Worm (Caenorhabditis elegans) whole organism, late embryonic: ENCODE results near the gene Y43F8C.7.

Source experiments
- C38D4.7 ChIP-seq: fragments of 200-800 bp; sonication (Bioruptor generic); optimal IDR thresholded peaks from 2 replicates; lab custom pipeline; 2018; ENCODE audit warnings: mild to moderate bottlenecking, missing genetic modification characterization, moderate library complexity, missing compliant biosample characterization
- K09A11.1 ChIP-seq: sonication (generic microtip); optimal IDR thresholded peaks from 2 replicates; lab custom pipeline; 2017; ENCODE audit warnings: antibody characterized with exemption, mild to moderate bottlenecking, missing genetic modification characterization, missing compliant biosample characterization; ENCODE audit not compliant: insufficient read depth
- ahr-1 ChIP-seq: sonication (generic microtip); optimal IDR thresholded peaks from 2 replicates; lab custom pipeline; 2016; ENCODE audit warnings: missing genetic modification characterization, missing compliant biosample characterization
- ama-1 ChIP-seq: fragments of 150-350 bp; optimal IDR thresholded peaks from 2 replicates; lab custom pipeline; 2014
- ceh-18 ChIP-seq: sonication (generic microtip); optimal IDR thresholded peaks from 2 replicates; lab custom pipeline; 2016; ENCODE audit warnings: missing genetic modification characterization, missing compliant biosample characterization
- ceh-19 ChIP-seq: fragments of 200-800 bp; sonication (Bioruptor generic); optimal IDR thresholded peaks from 2 replicates; lab custom pipeline; 2018; ENCODE audit warnings: mild to moderate bottlenecking, missing genetic modification characterization, missing compliant biosample characterization
- ceh-24 ChIP-seq: sonication (generic microtip); optimal IDR thresholded peaks from 2 replicates; lab custom pipeline; 2016; ENCODE audit warnings: mild to moderate bottlenecking, missing genetic modification characterization, missing compliant biosample characterization
- ceh-48 ChIP-seq: sonication (generic microtip); optimal IDR thresholded peaks from 2 replicates; lab custom pipeline; 2016; ENCODE audit warnings: missing genetic modification characterization, inconsistent platforms, missing compliant biosample characterization
- ceh-6 ChIP-seq: fragments of 200-800 bp; sonication (Bioruptor generic); optimal IDR thresholded peaks from 2 replicates; lab custom pipeline; 2018; ENCODE audit warnings: mild to moderate bottlenecking, missing genetic modification characterization, missing compliant biosample characterization
- ceh-9 ChIP-seq: sonication (generic microtip); optimal IDR thresholded peaks from 2 replicates; lab custom pipeline; 2016; ENCODE audit warnings: mild to moderate bottlenecking, missing genetic modification characterization, inconsistent platforms, missing compliant biosample characterization
- elt-4 ChIP-seq: sonication (generic microtip); optimal IDR thresholded peaks from 2 replicates; lab custom pipeline; 2016; ENCODE audit warnings: missing genetic modification characterization, missing compliant biosample characterization
- eyg-1 ChIP-seq: sonication (generic microtip); optimal IDR thresholded peaks from 2 replicates; lab custom pipeline; 2016; ENCODE audit warnings: missing genotype, missing genetic modification characterization, missing compliant biosample characterization
- fkh-10 ChIP-seq: fragments of 150-350 bp; optimal IDR thresholded peaks from 2 replicates; lab custom pipeline; 2014; ENCODE audit warnings: missing biosample characterization, missing genetic modification reagents, missing genetic modification characterization
- fkh-6 ChIP-seq: sonication (generic microtip); optimal IDR thresholded peaks from 2 replicates; lab custom pipeline; 2016; ENCODE audit warnings: missing genetic modification characterization, missing compliant biosample characterization
- gmeb-2 ChIP-seq: sonication (generic microtip); optimal IDR thresholded peaks from 2 replicates; lab custom pipeline; 2016; ENCODE audit warnings: missing genetic modification characterization, inconsistent platforms, missing compliant biosample characterization
- hlh-13 ChIP-seq: fragments of 200-800 bp; sonication (Bioruptor generic); optimal IDR thresholded peaks from 2 replicates; lab custom pipeline; 2018; ENCODE audit warnings: mild to moderate bottlenecking, missing genetic modification characterization, missing compliant biosample characterization
- hlh-8 ChIP-seq: sonication (generic microtip); optimal IDR thresholded peaks from 2 replicates; lab custom pipeline; 2016; ENCODE audit warnings: missing genotype, missing genetic modification characterization, missing compliant biosample characterization
- lim-6 ChIP-seq: sonication (generic microtip); optimal IDR thresholded peaks from 2 replicates; lab custom pipeline; 2016; ENCODE audit warnings: missing genetic modification characterization, missing compliant biosample characterization
- mec-3 ChIP-seq: sonication (generic microtip); optimal IDR thresholded peaks from 2 replicates; lab custom pipeline; 2016; ENCODE audit warnings: borderline replicate concordance, missing genetic modification characterization, missing compliant biosample characterization
- nfya-1 ChIP-seq: sonication (generic microtip); optimal IDR thresholded peaks from 2 replicates; lab custom pipeline; 2017; ENCODE audit warnings: missing genetic modification characterization, mild to moderate bottlenecking, missing compliant biosample characterization, antibody characterized with exemption, moderate library complexity
- nhr-11 ChIP-seq: fragments of 150-350 bp; optimal IDR thresholded peaks from 2 replicates; lab custom pipeline; 2014; ENCODE audit warnings: missing biosample characterization, missing genetic modification characterization
- nhr-232 ChIP-seq: sonication (generic microtip); optimal IDR thresholded peaks from 2 replicates; lab custom pipeline; 2016; ENCODE audit warnings: missing genetic modification characterization, missing compliant biosample characterization
- npax-4 ChIP-seq: sonication (generic microtip); optimal IDR thresholded peaks from 2 replicates; lab custom pipeline; 2016; ENCODE audit warnings: missing genetic modification characterization, missing compliant biosample characterization
- odd-2 ChIP-seq: sonication (generic microtip); optimal IDR thresholded peaks from 2 replicates; lab custom pipeline; 2017; ENCODE audit warnings: antibody characterized with exemption, mild to moderate bottlenecking, missing genetic modification characterization, missing compliant biosample characterization
- pag-3 ChIP-seq: sonication (generic microtip); optimal IDR thresholded peaks from 2 replicates; lab custom pipeline; 2016; ENCODE audit warnings: missing compliant biosample characterization, missing genetic modification characterization, borderline replicate concordance
- pat-9 ChIP-seq: fragments of 200-800 bp; sonication (Bioruptor generic); optimal IDR thresholded peaks from 2 replicates; lab custom pipeline; 2018; ENCODE audit warnings: mild to moderate bottlenecking, missing genetic modification characterization, moderate library complexity, missing compliant biosample characterization
- pax-1 ChIP-seq: fragments of 150-350 bp; optimal IDR thresholded peaks from 2 replicates; lab custom pipeline; 2014; ENCODE audit warnings: missing biosample characterization, missing genetic modification characterization
- pqm-1 ChIP-seq: sonication (generic microtip); optimal IDR thresholded peaks from 2 replicates; lab custom pipeline; 2016; ENCODE audit warnings: missing genetic modification characterization, missing compliant biosample characterization
- ref-2 ChIP-seq: sonication (generic microtip); optimal IDR thresholded peaks from 2 replicates; lab custom pipeline; 2016; ENCODE audit warnings: missing genetic modification characterization, missing compliant biosample characterization
- rnt-1 ChIP-seq: sonication (generic microtip); optimal IDR thresholded peaks from 2 replicates; lab custom pipeline; 2016; ENCODE audit warnings: missing genetic modification characterization, missing compliant biosample characterization
- sdc-2 ChIP-seq: sonication (generic microtip); optimal IDR thresholded peaks from 2 replicates; lab custom pipeline; 2016; ENCODE audit warnings: missing genotype, missing genetic modification characterization, missing compliant biosample characterization
- sox-2 ChIP-seq: fragments of 200-800 bp; sonication (Bioruptor generic); IDR thresholded peaks from 2 replicates; pipeline ENCODE4 v1.3.6; 2022; ENCODE audit warnings: missing genetic modification reagents, missing genetic modification characterization, missing compliant biosample characterization
- syd-9 ChIP-seq: sonication (generic microtip); optimal IDR thresholded peaks from 2 replicates; lab custom pipeline; 2016; ENCODE audit warnings: mild to moderate bottlenecking, missing genetic modification characterization, moderate library complexity, missing compliant biosample characterization
- tbx-7 ChIP-seq: sonication (generic microtip); optimal IDR thresholded peaks from 2 replicates; lab custom pipeline; 2016; ENCODE audit warnings: missing genotype, missing genetic modification characterization, missing compliant biosample characterization
- unc-3 ChIP-seq, 2 experiments: fragments of 200-800 bp in 1 of 2; sonication (Bioruptor generic) in 1 of 2; sonication (generic microtip) in 1 of 2; conservative IDR thresholded peaks in 1 of 2; optimal IDR thresholded peaks in 1 of 2; 2 replicates each; pipeline versions ENCODE4 v1.3.6 to Lab custom; 2016 to 2022; ENCODE audit warnings: missing compliant biosample characterization in 2 of 2, missing genetic modification characterization in 2 of 2, missing genetic modification reagents in 1 of 2
- unc-42 ChIP-seq: sonication (generic microtip); optimal IDR thresholded peaks from 2 replicates; lab custom pipeline; 2016; ENCODE audit warnings: missing genotype, missing genetic modification characterization, missing compliant biosample characterization
- zip-5 ChIP-seq: sonication (generic microtip); optimal IDR thresholded peaks from 2 replicates; lab custom pipeline; 2016; ENCODE audit warnings: missing genetic modification characterization, missing compliant biosample characterization
- ztf-16 ChIP-seq: sonication (generic microtip); optimal IDR thresholded peaks from 2 replicates; lab custom pipeline; 2017; ENCODE audit warnings: missing genetic modification characterization, missing compliant biosample characterization

The Y43F8C.7 gene

ce11 chrV:19636194-19636584, 7.6 kb downstream of the Y43F8C.7 start:
- TF ChIP-seq nhr-232 (no peak), pat-9 (tag; lab: Kevin White, UChicago) (no peak), ceh-6 (GFP tag; lab: Kevin White, UChicago) (no peak)

- TF ChIP-seq ceh-48, result peak; percentile 86
These were observed 8.2 kb downstream of the Y43F8C.7 start for ce11 chrV:19635525-19636193.

ce11 chrV:19634197-19634596, 9.6 kb downstream of the Y43F8C.7 start:
- TF ChIP-seq ama-1 (no peak), ceh-24 (tag; lab: Kevin White, UChicago) (no peak), fkh-6 (no peak), K09A11.1 (no peak), unc-42 (no peak), sox-2 (no peak), pax-1 (tag; lab: Kevin White, UChicago) (no peak), pag-3 (no peak), ahr-1 (tag; lab: Kevin White, UChicago) (no peak), elt-4 (tag; lab: Kevin White, UChicago) (no peak), fkh-10 (GFP tag; lab: Kevin White, UChicago) (no peak), ref-2 (no peak), hlh-13 (GFP tag; lab: Kevin White, UChicago) (no peak), nhr-232 (no peak), gmeb-2 (tag; lab: Kevin White, UChicago) (no peak), C38D4.7 (GFP tag; lab: Kevin White, UChicago) (no peak), pqm-1 (tag; lab: Kevin White, UChicago) (no peak)

DNA sequence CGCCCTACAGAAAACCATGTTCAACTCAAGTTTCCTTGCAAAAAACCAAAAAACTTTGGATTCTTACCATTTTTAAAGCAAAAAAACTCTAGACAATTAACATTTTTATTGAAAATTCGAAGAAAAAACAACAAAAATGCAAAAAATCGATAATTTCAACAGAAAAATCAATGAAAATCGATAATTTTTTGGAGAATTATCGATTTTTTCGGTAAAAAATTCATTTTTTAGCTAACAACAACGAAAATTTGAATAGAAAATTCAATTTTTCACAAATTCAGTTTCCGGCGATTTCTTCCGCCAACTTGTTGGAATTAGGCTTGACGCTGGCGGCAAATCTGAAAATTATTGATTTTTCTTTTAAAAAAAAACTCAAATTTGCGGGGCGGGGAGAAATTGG, 10.9 kb downstream of the Y43F8C.7 start:
- TF ChIP-seq ceh-48 (peak; percentile 61), unc-3 (GFP tag; conservative IDR thresholded peaks at IDR 0.05; lab: Robert Waterston, UW) (no peak), unc-3 (tag; optimal IDR thresholded peaks at IDR 0.05; lab: Kevin White, UChicago) (no peak), lim-6 (no peak), ztf-16 (tag; lab: Kevin White, UChicago) (no peak)
- TF ChIP-seq, all 69 proteins: peak for 1

ce11 chrV:19632546-19632945, 11.3 kb downstream of the Y43F8C.7 start, which contains the start of gene Y43F8C.5:
TSS of gene Y43F8C.5 (minus strand) at chrV:19632646.
- TF ChIP-seq elt-4 (tag; lab: Kevin White, UChicago) (no peak), ceh-19 (GFP tag; lab: Kevin White, UChicago) (no peak), nhr-11 (no peak), hlh-13 (GFP tag; lab: Kevin White, UChicago) (no peak), tbx-7 (tag; lab: Kevin White, UChicago) (no peak), fkh-6 (no peak), eyg-1 (no peak), ceh-18 (tag; lab: Kevin White, UChicago) (no peak), odd-2 (tag; lab: Kevin White, UChicago) (no peak)

- TF ChIP-seq zip-5 (tag; lab: Kevin White, UChicago) (no peak), unc-3 (GFP tag; conservative IDR thresholded peaks at IDR 0.05; lab: Robert Waterston, UW) (no peak), unc-3 (tag; optimal IDR thresholded peaks at IDR 0.05; lab: Kevin White, UChicago) (no peak), nhr-11 (no peak), eyg-1 (no peak), hlh-8 (tag; lab: Kevin White, UChicago) (no peak), hlh-13 (GFP tag; lab: Kevin White, UChicago) (no peak), gmeb-2 (tag; lab: Kevin White, UChicago) (no peak), ceh-18 (tag; lab: Kevin White, UChicago) (no peak), nfya-1 (tag; lab: Kevin White, UChicago) (no peak), syd-9 (tag; lab: Kevin White, UChicago) (no peak), sdc-2 (tag; lab: Kevin White, UChicago) (no peak), ceh-9 (tag; lab: Kevin White, UChicago) (no peak), lim-6 (no peak), rnt-1 (tag; lab: Kevin White, UChicago) (no peak), mec-3 (tag; lab: Kevin White, UChicago) (no peak), npax-4 (tag; lab: Kevin White, UChicago) (no peak)
- TF ChIP-seq, all 69 proteins: peak for 0
These were observed 13.3 kb downstream of the Y43F8C.7 start for ce11 chrV:19630569-19630968.
